Fruit fly (Drosophila melanogaster) whole organism, prepupa: ENCODE measurements around the gene CG33700.

Experiments used
- CG10669 ChIP-seq: fragments of 200-800 bp; sonication (Bioruptor generic); optimal IDR thresholded peaks from 3 replicates; lab custom pipeline; 2018; ENCODE audit warnings: missing biosample characterization, mild to moderate bottlenecking, missing genetic modification characterization, moderate library complexity
- CG11294 ChIP-seq: fragments of 200-800 bp; sonication (Bioruptor generic); IDR thresholded peaks from 2 replicates; pipeline ENCODE4 v1.3.6; 2022; ENCODE audit warnings: missing biosample characterization, missing genetic modification characterization
- CG11762 ChIP-seq: fragments of 200-800 bp; sonication (Bioruptor generic); optimal IDR thresholded peaks from 3 replicates; lab custom pipeline; 2016; ENCODE audit warnings: missing biosample characterization, missing genetic modification characterization; ENCODE audit not compliant: insufficient read depth
- CG11902 ChIP-seq: fragments of 200-800 bp; sonication (Bioruptor generic); optimal IDR thresholded peaks from 3 replicates; lab custom pipeline; 2016; ENCODE audit warnings: missing biosample characterization, missing genetic modification characterization
- CG15336 ChIP-seq: fragments of 200-800 bp; sonication (Bioruptor generic); IDR thresholded peaks from 2 replicates; pipeline ENCODE4 v1.3.6; 2022; ENCODE audit warnings: missing biosample characterization, missing genetic modification characterization
- CG1621 ChIP-seq: fragments of 200-800 bp; sonication (Bioruptor generic); optimal IDR thresholded peaks from 3 replicates; lab custom pipeline; 2018; ENCODE audit warnings: missing biosample characterization, mild to moderate bottlenecking, missing genetic modification characterization
- CG3032 ChIP-seq: fragments of 200-800 bp; optimal IDR thresholded peaks from 2 replicates; lab custom pipeline; 2019; ENCODE audit warnings: missing biosample characterization, mild to moderate bottlenecking, missing genetic modification characterization, moderate library complexity
- CG31627 ChIP-seq: fragments of 200-800 bp; sonication (Bioruptor generic); optimal IDR thresholded peaks from 3 replicates; lab custom pipeline; 2016; ENCODE audit warnings: missing biosample characterization, missing genetic modification characterization
- CG32006 ChIP-seq: fragments of 200-800 bp; sonication (Bioruptor generic); optimal IDR thresholded peaks from 3 replicates; lab custom pipeline; 2017; ENCODE audit warnings: missing biosample characterization, mild to moderate bottlenecking, missing genetic modification characterization
- CG34406 ChIP-seq: fragments of 200-800 bp; sonication (Bioruptor generic); optimal IDR thresholded peaks from 3 replicates; lab custom pipeline; 2016; ENCODE audit warnings: missing biosample characterization, missing genetic modification characterization
- CG3919 ChIP-seq: fragments of 200-800 bp; sonication (Bioruptor generic); optimal IDR thresholded peaks from 3 replicates; lab custom pipeline; 2016; ENCODE audit warnings: missing biosample characterization, missing genetic modification characterization
- CG6276 ChIP-seq: fragments of 200-800 bp; sonication (Bioruptor generic); optimal IDR thresholded peaks from 2 replicates; lab custom pipeline; 2017; ENCODE audit warnings: missing biosample characterization, mild to moderate bottlenecking, missing genetic modification characterization
- CG6808 ChIP-seq: fragments of 200-800 bp; sonication (Bioruptor generic); optimal IDR thresholded peaks from 3 replicates; lab custom pipeline; 2017; ENCODE audit warnings: missing biosample characterization, missing genetic modification characterization, mild to moderate bottlenecking, moderate library complexity, missing genetic modification reagents
- CG7368 ChIP-seq: fragments of 200-800 bp; sonication (Bioruptor generic); optimal IDR thresholded peaks from 3 replicates; lab custom pipeline; 2016; ENCODE audit warnings: missing biosample characterization, missing genetic modification characterization
- CG8119 ChIP-seq: fragments of 200-800 bp; sonication (Bioruptor generic); IDR thresholded peaks from 3 replicates; pipeline ENCODE4 v1.3.6; 2022; ENCODE audit warnings: missing biosample characterization, missing genetic modification characterization
- CG8319 ChIP-seq: fragments of 200-800 bp; sonication (Bioruptor generic); optimal IDR thresholded peaks from 3 replicates; lab custom pipeline; 2016; ENCODE audit warnings: missing biosample characterization, missing genetic modification characterization
- CG8632 ChIP-seq: fragments of 200-800 bp; sonication (Bioruptor generic); optimal IDR thresholded peaks from 3 replicates; lab custom pipeline; 2016; ENCODE audit warnings: missing biosample characterization, missing genetic modification characterization
- CG9139 ChIP-seq: fragments of 200-800 bp; sonication (Bioruptor generic); optimal IDR thresholded peaks from 3 replicates; lab custom pipeline; 2017; ENCODE audit warnings: missing biosample characterization, mild to moderate bottlenecking, missing genetic modification characterization
- Eip78C ChIP-seq: fragments of 200-800 bp; sonication (Bioruptor generic); peaks from one replicate; lab custom pipeline; 2016; ENCODE audit warnings: missing biosample characterization, missing genetic modification characterization
- Ets21C ChIP-seq: fragments of 200-800 bp; sonication (Bioruptor generic); optimal IDR thresholded peaks from 3 replicates; lab custom pipeline; 2016; ENCODE audit warnings: missing biosample characterization, missing genetic modification characterization
- Ets96B ChIP-seq: fragments of 200-800 bp; optimal IDR thresholded peaks from 2 replicates; lab custom pipeline; 2019; ENCODE audit warnings: missing biosample characterization, mild to moderate bottlenecking, missing genetic modification characterization, moderate library complexity
- Hr39 ChIP-seq: fragments of 200-800 bp; sonication (Bioruptor generic); optimal IDR thresholded peaks from 2 replicates; lab custom pipeline; 2016; ENCODE audit warnings: missing biosample characterization, missing genetic modification characterization
- Hr4 ChIP-seq: fragments of 200-800 bp; sonication (Bioruptor generic); optimal IDR thresholded peaks from 3 replicates; lab custom pipeline; 2016; ENCODE audit warnings: missing biosample characterization, missing genetic modification characterization
- Met ChIP-seq: fragments of 200-800 bp; sonication (Bioruptor generic); optimal IDR thresholded peaks from 3 replicates; lab custom pipeline; 2016; ENCODE audit warnings: missing biosample characterization, missing genetic modification characterization
- OdsH ChIP-seq: fragments of 200-800 bp; sonication (Bioruptor generic); optimal IDR thresholded peaks from 3 replicates; lab custom pipeline; 2016; ENCODE audit warnings: missing biosample characterization, missing genetic modification characterization
- Smox ChIP-seq: fragments of 200-800 bp; sonication (Bioruptor generic); optimal IDR thresholded peaks from 3 replicates; lab custom pipeline; 2016; ENCODE audit warnings: missing biosample characterization, missing genetic modification characterization
- Sox102F ChIP-seq: fragments of 200-800 bp; sonication (Bioruptor generic); optimal IDR thresholded peaks from 2 replicates; lab custom pipeline; 2016; ENCODE audit warnings: missing biosample characterization, mild to moderate bottlenecking, missing genetic modification characterization
- Sox14 ChIP-seq: fragments of 200-800 bp; sonication (Bioruptor generic); optimal IDR thresholded peaks from 3 replicates; lab custom pipeline; 2016; ENCODE audit warnings: missing biosample characterization, missing genetic modification characterization
- Sox15 ChIP-seq: fragments of 200-800 bp; sonication (Bioruptor generic); optimal IDR thresholded peaks from 3 replicates; lab custom pipeline; 2016; ENCODE audit warnings: missing biosample characterization, missing genetic modification characterization
- achi ChIP-seq: fragments of 200-800 bp; sonication (Bioruptor generic); optimal IDR thresholded peaks from 3 replicates; lab custom pipeline; 2016; ENCODE audit warnings: missing biosample characterization, missing genetic modification characterization
- cyc ChIP-seq: fragments of 200-800 bp; sonication (Bioruptor generic); optimal IDR thresholded peaks from 3 replicates; lab custom pipeline; 2016; ENCODE audit warnings: missing biosample characterization, missing genetic modification characterization
- dac ChIP-seq: fragments of 200-800 bp; sonication (Bioruptor generic); optimal IDR thresholded peaks from 2 replicates; lab custom pipeline; 2017; ENCODE audit warnings: missing biosample characterization, mild to moderate bottlenecking, missing genetic modification characterization
- eg ChIP-seq: fragments of 200-800 bp; sonication (Bioruptor generic); IDR thresholded peaks from 3 replicates; pipeline ENCODE4 v1.3.6; 2022; ENCODE audit warnings: missing biosample characterization, missing genetic modification characterization
- fd59A ChIP-seq: fragments of 200-800 bp; sonication (Bioruptor generic); optimal IDR thresholded peaks from 2 replicates; lab custom pipeline; 2017; ENCODE audit warnings: missing biosample characterization, mild to moderate bottlenecking, missing genetic modification characterization, missing genetic modification reagents
- lz ChIP-seq: fragments of 200-800 bp; sonication (Bioruptor generic); optimal IDR thresholded peaks from 3 replicates; lab custom pipeline; 2016; ENCODE audit warnings: missing biosample characterization, missing genetic modification characterization
- net ChIP-seq: fragments of 200-800 bp; sonication (Bioruptor generic); optimal IDR thresholded peaks from 3 replicates; lab custom pipeline; 2016; ENCODE audit warnings: missing biosample characterization, missing genetic modification characterization
- pdm3 ChIP-seq: fragments of 200-800 bp; sonication (Bioruptor generic); optimal IDR thresholded peaks from 3 replicates; lab custom pipeline; 2016; ENCODE audit warnings: missing biosample characterization, missing genetic modification characterization
- salr ChIP-seq, 2 experiments: fragments of 200-800 bp; sonication (Bioruptor generic); optimal IDR thresholded peaks; 3 replicates each; lab custom pipeline; 2016 to 2018; ENCODE audit warnings: missing biosample characterization in 2 of 2, missing genetic modification characterization in 2 of 2, mild to moderate bottlenecking in 1 of 2
- spab ChIP-seq: fragments of 200-800 bp; sonication (Bioruptor generic); optimal IDR thresholded peaks from 2 replicates; lab custom pipeline; 2017; ENCODE audit warnings: missing biosample characterization, mild to moderate bottlenecking, missing genetic modification characterization, missing genetic modification reagents
- ss ChIP-seq, 2 experiments: fragments of 200-800 bp; sonication (Bioruptor generic); optimal IDR thresholded peaks; 2 replicates in 1 of 2; 3 replicates in 1 of 2; lab custom pipeline; 2017 to 2018; ENCODE audit warnings: mild to moderate bottlenecking in 2 of 2, missing biosample characterization in 2 of 2, missing genetic modification characterization in 2 of 2, moderate library complexity in 1 of 2
- svp ChIP-seq: fragments of 200-800 bp; sonication (Bioruptor generic); peaks from one replicate; lab custom pipeline; 2016; ENCODE audit warnings: missing biosample characterization, missing genetic modification characterization

The CG33700 gene

dm6 chr3L:9566849-9567248, 41.5 kb upstream of the CG33700 start (continued):
- no peak for TF ChIP-seq Met
- no peak for TF ChIP-seq CG31627
- TF ChIP-seq CG1621 (tag; lab: Kevin White, UChicago) = no peak
- no peak for TF ChIP-seq CG11902 (GFP tag; lab: Kevin White, UChicago)
- TF ChIP-seq CG3919 (GFP tag; lab: Kevin White, UChicago) = peak; percentile 71
- peak; percentile 71 for TF ChIP-seq dac (GFP tag; lab: Kevin White, UChicago)
- TF ChIP-seq net = peak; percentile 58
- peak; percentile 22 for TF ChIP-seq CG7368 (GFP tag; lab: Kevin White, UChicago)
- peak; percentile 80 for TF ChIP-seq CG6276 (GFP tag; lab: Kevin White, UChicago)
- TF ChIP-seq CG8319 = no peak
- peak; percentile 65 for TF ChIP-seq Sox14
- no peak for TF ChIP-seq CG9139 (GFP tag; lab: Kevin White, UChicago)
- no peak for TF ChIP-seq Sox15 (GFP tag; lab: Kevin White, UChicago)
- TF ChIP-seq Ets21C = no peak
- no peak for TF ChIP-seq fd59A (GFP tag; lab: Kevin White, UChicago)

dm6 chr3L:9559040-9559439, 33.7 kb upstream of the CG33700 start:
- TF ChIP-seq lz (GFP tag; lab: Kevin White, UChicago) (no peak), Smox (GFP tag; lab: Kevin White, UChicago) (no peak), CG32006 (GFP tag; lab: Kevin White, UChicago) (peak; percentile 44), Eip78C (GFP tag; lab: Kevin White, UChicago) (peak; percentile 72), CG11762 (GFP tag; lab: Kevin White, UChicago) (no peak), CG10669 (GFP tag; lab: Kevin White, UChicago) (no peak), Sox15 (GFP tag; lab: Kevin White, UChicago) (no peak), achi (GFP tag; lab: Kevin White, UChicago) (peak; percentile 8), pdm3 (GFP tag; lab: Kevin White, UChicago) (no peak), Ets21C (no peak), CG8119 (GFP tag; lab: Robert Waterston, UW) (peak; percentile 59), OdsH (peak; percentile 22), CG8319 (no peak), CG8632 (GFP tag; lab: Kevin White, UChicago) (no peak), CG15336 (GFP tag; lab: Robert Waterston, UW) (peak; percentile 64)

- TF ChIP-seq CG6808 (GFP tag; lab: Kevin White, UChicago) (no peak), CG8119 (GFP tag; lab: Robert Waterston, UW) (no peak), salr (GFP tag; optimal IDR thresholded peaks at IDR 0.05; lab: Kevin White, UChicago) (no peak), CG9139 (GFP tag; lab: Kevin White, UChicago) (no peak), Sox14 (no peak), CG7368 (GFP tag; lab: Kevin White, UChicago) (no peak)
Observed at dm6 chr3L:9556666-9557065, 31.3 kb upstream of the CG33700 start.

- peak; percentile 55 for TF ChIP-seq Hr4 (GFP tag; lab: Kevin White, UChicago)
- no peak for TF ChIP-seq spab (GFP tag; lab: Kevin White, UChicago)
- TF ChIP-seq CG8632 (GFP tag; lab: Kevin White, UChicago) = no peak
- peak; percentile 51 for TF ChIP-seq CG15336 (GFP tag; lab: Robert Waterston, UW)
- peak; percentile 53 for TF ChIP-seq CG32006 (GFP tag; lab: Kevin White, UChicago)
- TF ChIP-seq CG8119 (GFP tag; lab: Robert Waterston, UW) = peak; percentile 43; the same call in 1 of the 3 replicates
- no peak for TF ChIP-seq salr (GFP tag; optimal IDR thresholded peaks at IDR 0.05; lab: Kevin White, UChicago)
Observed at dm6 chr3L:9555004-9555403, 29.7 kb upstream of the CG33700 start.

- TF ChIP-seq CG8319 (no peak), CG11294 (GFP tag; lab: Robert Waterston, UW) (no peak; the same call in 1 of the 2 replicates), CG34406 (GFP tag; lab: Kevin White, UChicago) (no peak), svp (GFP tag; lab: Kevin White, UChicago) (peak; percentile 46), Ets96B (tag; lab: Kevin White, UChicago) (no peak), ss (GFP tag; optimal IDR thresholded peaks at IDR 0.05; lab: Kevin White, UChicago) (no peak), Eip78C (GFP tag; lab: Kevin White, UChicago) (peak; percentile 58), CG11762 (GFP tag; lab: Kevin White, UChicago) (no peak), eg (GFP tag; lab: Robert Waterston, UW) (peak; percentile 61; the same call in 2 of the 3 replicates), CG15336 (GFP tag; lab: Robert Waterston, UW) (no peak), CG8632 (GFP tag; lab: Kevin White, UChicago) (no peak), cyc (GFP tag; lab: Kevin White, UChicago) (no peak), fd59A (GFP tag; lab: Kevin White, UChicago) (no peak), CG6808 (GFP tag; lab: Kevin White, UChicago) (no peak), CG1621 (tag; lab: Kevin White, UChicago) (no peak), CG32006 (GFP tag; lab: Kevin White, UChicago) (no peak), Sox102F (GFP tag; lab: Kevin White, UChicago) (no peak), achi (GFP tag; lab: Kevin White, UChicago) (no peak), Hr39 (GFP tag; lab: Kevin White, UChicago) (no peak), spab (GFP tag; lab: Kevin White, UChicago) (no peak), CG3032 (tag; lab: Kevin White, UChicago) (no peak)
Observed at dm6 chr3L:9552190-9552809, 27.0 kb upstream of the CG33700 start.
